Worm (Caenorhabditis elegans): ENCODE results near the gene T07H3.8.

The T07H3.8 gene

DNA sequence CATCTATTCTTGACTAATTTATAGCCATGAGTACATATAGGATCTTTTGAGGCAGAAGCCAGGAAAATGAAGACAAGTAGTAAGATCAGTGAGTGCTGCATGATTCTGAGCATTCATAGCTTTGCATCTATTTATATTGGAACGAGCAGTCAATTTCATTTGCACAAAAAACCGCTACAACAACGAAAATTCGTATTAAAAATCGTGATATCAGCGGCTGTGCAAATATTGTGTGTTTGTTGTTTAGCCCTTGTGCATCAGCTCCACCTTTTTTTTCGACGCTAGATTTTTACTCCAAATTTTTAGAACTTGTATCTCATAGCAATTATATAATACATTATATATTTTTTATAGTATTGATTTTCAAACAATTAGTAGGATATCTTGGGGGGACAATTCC lies 2.3 kb upstream of the T07H3.8 start, which contains the start of gene clec-21:
Gene clec-21 (minus strand): TSS at position 101 of the 400 bp plus-strand sequence.
- TF ChIP-seq zag-1 (tag; optimal IDR thresholded peaks at IDR 0.05) = no peak
- no peak for TF ChIP-seq eor-1 (tag; optimal IDR thresholded peaks at IDR 0.05)

DNA sequence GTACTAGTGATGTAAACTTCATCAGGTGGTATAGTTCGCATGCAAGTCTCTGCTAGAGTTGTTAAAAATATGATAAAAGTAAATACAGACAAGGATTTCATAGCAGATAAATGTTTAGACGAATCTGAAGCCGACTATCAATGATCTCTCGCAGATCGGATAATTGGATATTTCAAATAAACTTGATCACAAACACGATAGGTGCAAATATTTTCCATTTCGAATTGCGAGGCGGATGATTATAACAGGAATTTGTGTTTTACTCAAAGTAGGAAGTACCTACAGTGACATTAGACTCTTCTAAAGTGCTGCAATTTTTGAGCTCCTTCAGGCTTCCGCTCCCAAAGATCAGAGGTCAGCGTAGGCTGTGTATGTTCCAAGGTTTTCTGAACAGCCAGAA lies 3.4 kb downstream of the T07H3.8 start, which contains the start of gene T07H3.7:
Gene T07H3.7 (minus strand): TSS at position 101 of the 400 bp plus-strand sequence.
- TF ChIP-seq nhr-23 (tag; optimal IDR thresholded peaks at IDR 0.05) (no peak), ZK546.5 (tag; optimal IDR thresholded peaks at IDR 0.05) (no peak), elt-1 (tag; optimal IDR thresholded peaks at IDR 0.05) (no peak), elt-3 (tag; optimal IDR thresholded peaks at IDR 0.05) (no peak), nhr-43 (tag; optimal IDR thresholded peaks at IDR 0.05; ENCODE audit: poor library complexity, severe bottlenecking) (no peak), sea-2 (GFP tag; optimal IDR thresholded peaks at IDR 0.05) (no peak), hmg-11 (tag; optimal IDR thresholded peaks at IDR 0.05) (no peak), nfya-1 (tag; optimal IDR thresholded peaks at IDR 0.05; ENCODE audit: insufficient read depth) (no peak), nhr-237 (tag; optimal IDR thresholded peaks at IDR 0.05) (no peak), ceh-9 (tag; optimal IDR thresholded peaks at IDR 0.05) (no peak), unc-39 (tag; optimal IDR thresholded peaks at IDR 0.05) (no peak), jun-1 (tag; optimal IDR thresholded peaks at IDR 0.05) (no peak), ceh-28 (tag; optimal IDR thresholded peaks at IDR 0.05) (no peak)

DNA sequence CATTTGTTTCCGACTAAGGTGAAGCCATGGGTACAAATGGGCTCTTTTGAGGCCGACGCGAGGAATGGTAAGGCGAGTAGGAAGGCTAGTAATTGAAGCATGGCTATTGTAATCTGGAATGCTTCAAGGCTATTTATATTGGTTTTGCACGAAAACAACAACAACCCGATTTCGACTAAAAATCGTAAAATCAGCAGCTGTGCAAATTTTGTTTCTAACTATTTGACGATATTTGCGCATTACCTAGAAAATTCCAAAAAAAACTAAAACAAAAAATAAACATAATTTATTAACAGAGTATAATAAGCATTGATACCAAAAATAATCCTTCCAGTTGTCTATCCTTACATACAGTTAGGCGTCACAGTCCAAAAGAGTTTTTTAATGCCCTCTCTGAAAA lies 8.7 kb downstream of the T07H3.8 start, which contains the start of gene clec-20:
Gene clec-20 (minus strand): TSS at position 101 of the 400 bp plus-strand sequence.
- TF ChIP-seq mdl-1 (tag; optimal IDR thresholded peaks at IDR 0.05) (no peak), nhr-76 (tag; optimal IDR thresholded peaks at IDR 0.05) (no peak), nhr-25 (tag; optimal IDR thresholded peaks at IDR 0.05) (no peak), aly-2 (tag; optimal IDR thresholded peaks at IDR 0.05) (no peak), snpc-4 (tag; optimal IDR thresholded peaks at IDR 0.05) (no peak), lin-15B (tag; optimal IDR thresholded peaks at IDR 0.05) (no peak), fkh-2 (tag; optimal IDR thresholded peaks at IDR 0.05) (no peak), lsy-12 (tag; optimal IDR thresholded peaks at IDR 0.05) (no peak), elt-1 (tag; optimal IDR thresholded peaks at IDR 0.05) (no peak), tbx-2 (tag; optimal IDR thresholded peaks at IDR 0.05) (no peak), ama-1 (optimal IDR thresholded peaks at IDR 0.05) (no peak), R02D3.7 (tag; optimal IDR thresholded peaks at IDR 0.05) (no peak), nhr-237 (tag; optimal IDR thresholded peaks at IDR 0.05) (no peak), egl-5 (tag; optimal IDR thresholded peaks at IDR 0.05) (no peak), unc-62 (GFP tag; optimal IDR thresholded peaks at IDR 0.05) (no peak), skn-1 (tag; optimal IDR thresholded peaks at IDR 0.05) (no peak), sea-2 (GFP tag; optimal IDR thresholded peaks at IDR 0.05) (no peak), nhr-43 (tag; optimal IDR thresholded peaks at IDR 0.05; ENCODE audit: poor library complexity, severe bottlenecking) (no peak), fkh-10 (GFP tag; optimal IDR thresholded peaks at IDR 0.05) (no peak)

DNA sequence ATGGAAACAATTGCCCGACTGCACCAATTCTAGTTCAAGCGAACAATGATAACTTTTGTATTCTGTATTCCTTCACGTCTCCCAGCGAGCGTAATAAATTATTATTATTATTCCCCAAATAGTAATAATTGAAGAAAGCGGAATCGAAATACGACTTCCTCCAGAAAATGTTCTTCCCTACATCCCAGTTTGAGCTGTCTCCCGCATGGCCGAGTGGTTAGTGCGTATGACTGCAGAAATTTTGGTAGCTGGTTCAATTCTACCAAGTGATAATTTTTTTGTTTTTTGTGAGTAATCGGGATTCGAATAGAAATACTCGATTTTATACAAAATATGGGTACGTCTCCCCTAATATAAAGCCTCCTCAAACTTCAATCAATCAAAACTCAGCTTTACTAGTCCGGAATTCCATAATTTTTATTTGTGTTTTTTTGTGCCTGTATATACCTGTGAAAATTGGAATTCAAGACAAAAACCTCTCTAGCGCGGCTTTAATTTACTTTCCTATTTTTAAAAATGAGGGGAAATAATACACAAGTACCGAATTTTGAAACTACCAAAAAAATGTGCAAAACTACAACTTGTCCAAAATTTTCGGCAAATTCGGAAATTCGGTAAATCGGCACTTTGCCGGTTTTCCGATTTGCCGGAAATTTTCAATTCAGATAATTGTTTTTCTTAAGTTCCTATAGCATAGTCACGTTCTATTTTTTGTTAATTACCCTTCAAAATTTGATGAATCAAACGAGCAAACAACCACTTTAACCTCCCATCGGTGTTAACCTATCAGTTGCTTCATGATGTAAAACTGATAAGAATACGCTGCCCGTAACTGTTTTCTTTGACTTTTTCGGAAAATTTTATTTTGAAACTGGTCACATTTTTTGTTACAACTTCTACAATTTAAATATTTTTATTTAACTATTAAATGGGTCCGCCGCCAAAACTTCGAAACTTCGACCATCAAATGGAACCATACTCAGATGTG lies 11.0 kb downstream of the T07H3.8 start, which contains the start of gene bath-46:
Gene bath-46 (plus strand): TSS at position 806 of the 988 bp plus-strand sequence.
- peak; percentile 49 for TF ChIP-seq pqm-1 (tag; optimal IDR thresholded peaks at IDR 0.05)
- no peak for TF ChIP-seq nhr-77 (tag; optimal IDR thresholded peaks at IDR 0.05)
- peak; percentile 73 for TF ChIP-seq elt-2 (tag; optimal IDR thresholded peaks at IDR 0.05)
- no peak for TF ChIP-seq nhr-43 (tag; optimal IDR thresholded peaks at IDR 0.05; ENCODE audit: poor library complexity, severe bottlenecking)

DNA sequence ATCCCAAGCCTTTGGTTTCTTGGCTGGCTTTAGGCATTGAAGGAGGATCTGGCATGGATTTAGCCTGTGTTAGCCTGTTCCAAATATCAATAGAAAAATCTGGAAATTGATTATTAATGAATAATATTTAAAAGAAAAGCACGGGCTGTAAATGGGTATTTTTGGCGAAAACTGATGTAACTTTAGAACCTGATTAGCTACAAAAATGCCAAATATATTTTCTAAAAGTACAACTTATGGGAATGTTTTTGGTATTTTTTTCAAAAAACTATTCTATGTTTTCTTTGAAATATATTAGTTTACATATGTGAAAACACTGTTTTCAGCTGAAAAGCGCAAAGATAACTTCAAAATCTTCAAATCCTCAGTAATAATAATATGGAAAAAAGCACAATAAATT lies 14.3 kb downstream of the T07H3.8 start, which contains the start of gene bath-26:
Gene bath-26 (minus strand): TSS at position 101 of the 400 bp plus-strand sequence.
- TF ChIP-seq nfya-1 (tag; optimal IDR thresholded peaks at IDR 0.05; ENCODE audit: insufficient read depth) (no peak), elt-1 (tag; optimal IDR thresholded peaks at IDR 0.05) (no peak), ztf-4 (tag; optimal IDR thresholded peaks at IDR 0.05) (no peak)

Data from whole organism, L3 larva.